Fruit fly (Drosophila melanogaster) whole organism, pupa: ENCODE results near the gene CG33771.
"Not testable (repeated sequence)": the region's sequence is repeated elsewhere in the genome, so short reads cannot be mapped to it uniquely, and the experiment has no call there.

ENCODE experiments used
- CG10348 ChIP-seq: fragments of 200-800 bp; sonication (Bioruptor generic); IDR thresholded peaks from 2 replicates; pipeline ENCODE4 v1.3.6; 2022; ENCODE audit warnings: missing biosample characterization, missing genetic modification characterization
- CG12605 ChIP-seq: fragments of 200-800 bp; sonication (Bioruptor generic); IDR thresholded peaks from 2 replicates; pipeline ENCODE4 v1.3.6; 2022; ENCODE audit warnings: missing biosample characterization, missing genetic modification characterization
- CG13204 ChIP-seq: fragments of 200-800 bp; sonication (Bioruptor generic); optimal IDR thresholded peaks from 2 replicates; lab custom pipeline; 2018; ENCODE audit warnings: missing biosample characterization, mild to moderate bottlenecking, missing genetic modification characterization, moderate library complexity
- CG14655 ChIP-seq: fragments of 200-800 bp; sonication (Bioruptor generic); optimal IDR thresholded peaks from 3 replicates; lab custom pipeline; 2017; ENCODE audit warnings: mild to moderate bottlenecking, missing biosample characterization, missing genetic modification reagents, missing genetic modification characterization
- CG15710 ChIP-seq: fragments of 200-800 bp; sonication (Bioruptor generic); optimal IDR thresholded peaks from 2 replicates; lab custom pipeline; 2018; ENCODE audit warnings: missing biosample characterization, mild to moderate bottlenecking, missing genetic modification characterization, moderate library complexity
- CG17806 ChIP-seq: fragments of 200-800 bp; sonication (Bioruptor generic); optimal IDR thresholded peaks from 2 replicates; lab custom pipeline; 2018; ENCODE audit warnings: missing biosample characterization, mild to moderate bottlenecking, missing genetic modification characterization, moderate library complexity
- CG32121 ChIP-seq: fragments of 200-800 bp; sonication (Bioruptor generic); IDR thresholded peaks from 2 replicates; pipeline ENCODE4 v1.3.6; 2022; ENCODE audit warnings: missing biosample characterization, missing genetic modification characterization
- CG4496 ChIP-seq: fragments of 200-800 bp; sonication (Bioruptor generic); IDR thresholded peaks from 3 replicates; pipeline ENCODE4 v1.3.6; 2022; ENCODE audit warnings: missing biosample characterization, missing genetic modification characterization
- CG8159 ChIP-seq: fragments of 200-800 bp; sonication (Bioruptor generic); optimal IDR thresholded peaks from 3 replicates; lab custom pipeline; 2018; ENCODE audit warnings: missing biosample characterization, mild to moderate bottlenecking, missing genetic modification characterization, moderate library complexity
- CG8301 ChIP-seq: fragments of 200-800 bp; sonication (Bioruptor generic); optimal IDR thresholded peaks from 2 replicates; lab custom pipeline; 2018; ENCODE audit warnings: missing biosample characterization, mild to moderate bottlenecking, missing genetic modification characterization
- D1 ChIP-seq: fragments of 200-800 bp; sonication (Bioruptor generic); optimal IDR thresholded peaks from 2 replicates; lab custom pipeline; 2018; ENCODE audit warnings: missing biosample characterization, mild to moderate bottlenecking, missing genetic modification characterization, moderate library complexity
- EcR ChIP-seq: fragments of 200-800 bp; sonication (Bioruptor generic); optimal IDR thresholded peaks from 3 replicates; lab custom pipeline; 2019; ENCODE audit warnings: missing biosample characterization, missing genetic modification characterization, mild to moderate bottlenecking, moderate library complexity, missing genetic modification reagents
- Ets98B ChIP-seq: fragments of 200-800 bp; sonication (Bioruptor generic); IDR thresholded peaks from 2 replicates; pipeline ENCODE4 v1.3.6; 2022; ENCODE audit warnings: missing biosample characterization, missing genetic modification characterization
- Pif1A ChIP-seq: fragments of 200-800 bp; sonication (Bioruptor generic); optimal IDR thresholded peaks from 3 replicates; lab custom pipeline; 2016; ENCODE audit warnings: missing biosample characterization, missing genetic modification characterization
- Pif1B ChIP-seq: fragments of 200-800 bp; sonication (Bioruptor generic); optimal IDR thresholded peaks from 3 replicates; lab custom pipeline; 2016; ENCODE audit warnings: missing biosample characterization, missing genetic modification characterization
- Snoo ChIP-seq: fragments of 200-800 bp; sonication (Bioruptor generic); optimal IDR thresholded peaks from 3 replicates; lab custom pipeline; 2017; ENCODE audit warnings: missing biosample characterization, mild to moderate bottlenecking, missing genetic modification characterization, inconsistent platforms
- fd96Ca ChIP-seq: fragments of 200-800 bp; sonication (Bioruptor generic); IDR thresholded peaks from 3 replicates; pipeline ENCODE4 v1.3.6; 2022; ENCODE audit warnings: missing biosample characterization, missing genetic modification characterization
- gl ChIP-seq: fragments of 200-800 bp; sonication (Bioruptor generic); optimal IDR thresholded peaks from 2 replicates; lab custom pipeline; 2018; ENCODE audit warnings: missing biosample characterization, mild to moderate bottlenecking, missing genetic modification characterization
- rn ChIP-seq: fragments of 200-800 bp; sonication (Bioruptor generic); IDR thresholded peaks from 2 replicates; pipeline ENCODE4 v1.3.6; 2022; ENCODE audit warnings: missing biosample characterization, missing genetic modification characterization

CG33771 gene

dm6 chr3L:22693712-22694111 lies 44.5 kb downstream of the CG33771 start, which contains the start of the genes CG12546 and CG14453:
Gene CG12546, minus strand, starts transcription at chr3L:22693812.
Gene CG14453, plus strand, starts transcription at chr3L:22694083.
- TF ChIP-seq EcR (GFP tag; lab: Kevin White, UChicago) (no peak), CG12605 (no peak), fd96Ca (GFP tag; lab: Robert Waterston, UW) (no peak), Pif1B (no peak), CG32121 (no peak), CG10348 (GFP tag; lab: Robert Waterston, UW) (no peak), Pif1A (GFP tag; lab: Kevin White, UChicago) (no peak), CG4496 (no peak), gl (tag; lab: Kevin White, UChicago) (no peak), D1 (tag; lab: Kevin White, UChicago) (no peak)

dm6 chr3L:22695653-22696052 lies 46.5 kb downstream of the CG33771 start, which contains the start of gene CG14452:
Gene CG14452, plus strand, starts transcription at chr3L:22695953.
- TF ChIP-seq Pif1B = no peak
- TF ChIP-seq Ets98B = no peak
- no peak for TF ChIP-seq CG14655 (GFP tag; lab: Kevin White, UChicago)
- no peak for TF ChIP-seq gl (tag; lab: Kevin White, UChicago)
- TF ChIP-seq CG13204 (GFP tag; lab: Kevin White, UChicago) = no peak
- TF ChIP-seq Pif1A (GFP tag; lab: Kevin White, UChicago) = no peak
- no peak for TF ChIP-seq CG15710 (tag; lab: Kevin White, UChicago)
- no peak for TF ChIP-seq rn (GFP tag; lab: Robert Waterston, UW)
- no peak for TF ChIP-seq Snoo (tag; lab: Kevin White, UChicago)
- TF ChIP-seq CG8159 (tag; lab: Kevin White, UChicago) = no peak
- TF ChIP-seq CG32121 = no peak
- no peak for TF ChIP-seq CG17806 (tag; lab: Kevin White, UChicago)

- not testable (repeated sequence) for TF ChIP-seq CG10348 (GFP tag; lab: Robert Waterston, UW); CG12605; CG14655 (GFP tag; lab: Kevin White, UChicago)
These were observed 47.7 kb downstream of the CG33771 start, which contains the start of gene CG32453 for dm6 chr3L:22696930-22697329. Gene CG32453, plus strand, starts transcription at chr3L:22697230.

- TF ChIP-seq D1 (tag; lab: Kevin White, UChicago) = no peak
- TF ChIP-seq CG13204 (GFP tag; lab: Kevin White, UChicago) = no peak
- no peak for TF ChIP-seq CG10348 (GFP tag; lab: Robert Waterston, UW)
- TF ChIP-seq CG8301 (tag; lab: Kevin White, UChicago) = no peak
- TF ChIP-seq Pif1B = no peak
- TF ChIP-seq gl (tag; lab: Kevin White, UChicago) = no peak
- no peak for TF ChIP-seq Ets98B
- TF ChIP-seq CG4496 = no peak
- no peak for TF ChIP-seq CG32121
These were observed 49.9 kb downstream of the CG33771 start, which contains the start of gene CG45116 for dm6 chr3L:22699133-22699532. Gene CG45116, plus strand, starts transcription at chr3L:22699433.
